Worm (Caenorhabditis elegans) whole organism, L1 larva: ENCODE results near the gene W07G4.8.
A peak's percentile ranks its signal among the peaks of the same experiment; 100 is the strongest.

Experiments
- Y116A8C.19 ChIP-seq: sonication (generic microtip); optimal IDR thresholded peaks from 2 replicates; lab custom pipeline; 2016; ENCODE audit warnings: missing compliant biosample characterization, missing genetic modification characterization, borderline replicate concordance
- ama-1 ChIP-seq: fragments of 150-350 bp; optimal IDR thresholded peaks from 2 replicates; lab custom pipeline; 2014
- egl-27 ChIP-seq, 2 experiments: fragments of 150-350 bp in 1 of 2; sonication (generic microtip); optimal IDR thresholded peaks; 3 replicates each; lab custom pipeline; 2017 to 2018; ENCODE audit warnings: missing biosample characterization in 2 of 2, missing genetic modification characterization in 2 of 2, missing genetic modification reagents in 2 of 2
- elt-3 ChIP-seq, 6 experiments: fragments of 150-350 bp in 1 of 6; sonication (generic microtip); optimal IDR thresholded peaks; 2 replicates each; lab custom pipeline; 2017 to 2018; ENCODE audit warnings: missing biosample characterization in 6 of 6, missing genetic modification characterization in 6 of 6, inconsistent platforms in 1 of 6
- fkh-10 ChIP-seq: sonication (generic microtip); optimal IDR thresholded peaks from 2 replicates; lab custom pipeline; 2017; ENCODE audit warnings: missing biosample characterization, missing genetic modification reagents, missing genetic modification characterization
- lin-13 ChIP-seq: fragments of 150-350 bp; optimal IDR thresholded peaks from 2 replicates; lab custom pipeline; 2014; ENCODE audit warnings: missing biosample characterization, missing genetic modification reagents, missing genetic modification characterization
- unc-130 ChIP-seq: fragments of 150-350 bp; optimal IDR thresholded peaks from 2 replicates; lab custom pipeline; 2017; ENCODE audit warnings: missing biosample characterization, missing genetic modification characterization, inconsistent platforms
- unc-62 ChIP-seq: fragments of 150-350 bp; optimal IDR thresholded peaks from 2 replicates; lab custom pipeline; 2014; ENCODE audit warnings: missing biosample characterization, missing genetic modification reagents, missing genetic modification characterization
- ztf-11 ChIP-seq, 2 experiments: sonication (generic microtip); optimal IDR thresholded peaks; 2 replicates each; lab custom pipeline; 2016 to 2017; ENCODE audit warnings: missing genetic modification characterization in 2 of 2, missing biosample characterization in 1 of 2, missing compliant biosample characterization in 1 of 2

ce11 chrV:13085917-13086552 is 36.7 kb upstream of the W07G4.8 start:
- TF ChIP-seq elt-3 (tag; optimal IDR thresholded peaks at IDR 0.05; lab: Kevin White, UChicago) (peak in 1 of 6 experiments; percentile 32), ama-1 (lab: Kevin White, UChicago) (no peak), fkh-10 (GFP tag; lab: Kevin White, UChicago) (no peak), unc-62 (GFP tag; lab: Kevin White, UChicago) (peak; percentile 55), Y116A8C.19 (tag; lab: Kevin White, UChicago) (no peak), lin-13 (peak; percentile 65), unc-130 (tag; lab: Kevin White, UChicago) (peak; percentile 71), ztf-11 (tag; optimal IDR thresholded peaks at IDR 0.05; lab: Kevin White, UChicago) (peak in 1 of 2 experiments; percentile 46), egl-27 (tag; optimal IDR thresholded peaks at IDR 0.05; lab: Kevin White, UChicago) (peak; percentile 43 to 48)
